Worm (Caenorhabditis elegans): ENCODE data around the gene C37C3.9.

C37C3.9 gene

ce11 chrV:7876881-7877475, 22.5 kb upstream of the C37C3.9 start, which contains the start of gene F40A3.3:
Gene F40A3.3, plus strand, starts transcription at chrV:7877444.
- TF ChIP-seq ztf-25 (GFP tag; IDR thresholded peaks at IDR 0.05) (no peak), madf-8 (GFP tag; conservative IDR thresholded peaks at IDR 0.05) (peak; percentile 62), atf-7 (tag; optimal IDR thresholded peaks at IDR 0.05) (no peak), madf-6 (GFP tag; IDR thresholded peaks at IDR 0.05) (peak; percentile 80), lsl-1 (GFP tag; optimal IDR thresholded peaks at IDR 0.05) (peak; percentile 85), dpl-1 (GFP tag; optimal IDR thresholded peaks at IDR 0.05) (no peak), ztf-6 (GFP tag; IDR thresholded peaks at IDR 0.05) (no peak), hsf-1 (GFP tag; IDR thresholded peaks at IDR 0.05) (peak; percentile 81), xnd-1 (tag; optimal IDR thresholded peaks at IDR 0.05) (peak; percentile 80), F33H1.4 (GFP tag; IDR thresholded peaks at IDR 0.05) (peak; percentile 85), D2030.7 (GFP tag; IDR thresholded peaks at IDR 0.05) (peak; percentile 31; the same call in 1 of the 2 replicates), T07F8.4 (tag; optimal IDR thresholded peaks at IDR 0.05) (no peak)

- TF ChIP-seq Y53F4B.3 (GFP tag; IDR thresholded peaks at IDR 0.05) = no peak
- TF ChIP-seq B0336.3 (GFP tag; IDR thresholded peaks at IDR 0.05) = no peak
- TF ChIP-seq ceh-79 (tag; optimal IDR thresholded peaks at IDR 0.05) = no peak
- no peak for TF ChIP-seq dpff-1 (tag; optimal IDR thresholded peaks at IDR 0.05)
- TF ChIP-seq ceh-58 (GFP tag; IDR thresholded peaks at IDR 0.05) = no peak
- TF ChIP-seq egl-18 (GFP tag; IDR thresholded peaks at IDR 0.05) = no peak
- no peak for TF ChIP-seq chd-7 (tag; optimal IDR thresholded peaks at IDR 0.05)
- no peak for TF ChIP-seq mxl-1 (tag; optimal IDR thresholded peaks at IDR 0.05)
- TF ChIP-seq ccch-3 (GFP tag; optimal IDR thresholded peaks at IDR 0.05) = no peak
- no peak for TF ChIP-seq rpc-1 (optimal IDR thresholded peaks at IDR 0.05)
- TF ChIP-seq rpc-1 (tag; optimal IDR thresholded peaks at IDR 0.05) = no peak
- TF ChIP-seq aptf-3 (GFP tag; IDR thresholded peaks at IDR 0.05) = no peak
- no peak for TF ChIP-seq ztf-26 (tag; optimal IDR thresholded peaks at IDR 0.05)
- no peak for TF ChIP-seq F57A8.1 (GFP tag; optimal IDR thresholded peaks at IDR 0.05)
- TF ChIP-seq F22D6.2 (tag; optimal IDR thresholded peaks at IDR 0.05) = no peak
Measured at ce11 chrV:7875456-7875855, 21.0 kb upstream of the C37C3.9 start, which contains the start of gene F40A3.4. Gene F40A3.4, plus strand, starts transcription at chrV:7875756.

- TF ChIP-seq ztf-6 (GFP tag; IDR thresholded peaks at IDR 0.05) (no peak), F10E7.11 (tag; optimal IDR thresholded peaks at IDR 0.05) (no peak), rcor-1 (GFP tag; IDR thresholded peaks at IDR 0.05) (no peak), bed-1 (GFP tag; IDR thresholded peaks at IDR 0.05) (no peak), sea-2 (GFP tag; IDR thresholded peaks at IDR 0.05) (no peak), F23B12.7 (tag; optimal IDR thresholded peaks at IDR 0.05; ENCODE audit: insufficient read depth) (no peak), ama-1 (optimal IDR thresholded peaks at IDR 0.05) (no peak), ama-1 (GFP tag; optimal IDR thresholded peaks at IDR 0.05) (no peak), Y67H2A.10 (GFP tag; conservative IDR thresholded peaks at IDR 0.05) (no peak), F39B2.1 (GFP tag; IDR thresholded peaks at IDR 0.05) (no peak), F55B11.4 (tag; optimal IDR thresholded peaks at IDR 0.05; ENCODE audit: borderline replicate concordance, insufficient read depth) (no peak), ztf-18 (tag; optimal IDR thresholded peaks at IDR 0.05) (no peak), dox-1 (GFP tag; IDR thresholded peaks at IDR 0.05) (no peak), sdz-38 (tag; optimal IDR thresholded peaks at IDR 0.05) (no peak), dpff-1 (tag; optimal IDR thresholded peaks at IDR 0.05) (no peak), hrde-1 (tag; optimal IDR thresholded peaks at IDR 0.05; ENCODE audit: borderline replicate concordance) (no peak), Y79H2A.3 (GFP tag; conservative IDR thresholded peaks at IDR 0.05) (no peak), gei-17 (GFP tag; optimal IDR thresholded peaks at IDR 0.05) (no peak), egrh-3 (GFP tag; IDR thresholded peaks at IDR 0.05) (no peak), Y53F4B.3 (GFP tag; IDR thresholded peaks at IDR 0.05) (no peak), nhr-179 (tag; optimal IDR thresholded peaks at IDR 0.05) (no peak)
Measured at ce11 chrV:7872945-7873344, 18.4 kb upstream of the C37C3.9 start.
